Worm (Caenorhabditis elegans): ENCODE data around the gene F35B12.9.

The F35B12.9 gene

ce11 chrV:11600800-11601199, at the start of gene F35B12.9:
TSS of gene F35B12.9 (plus strand) at chrV:11601171.
- TF ChIP-seq fax-1 (tag; optimal IDR thresholded peaks at IDR 0.05): no peak
- TF ChIP-seq nfya-1 (tag; optimal IDR thresholded peaks at IDR 0.05): no peak
- no peak for TF ChIP-seq ceh-31 (tag; optimal IDR thresholded peaks at IDR 0.05)
- TF ChIP-seq elt-2 (tag; optimal IDR thresholded peaks at IDR 0.05): no peak
- TF ChIP-seq K02D7.2 (tag; optimal IDR thresholded peaks at IDR 0.05): no peak
- no peak for TF ChIP-seq nhr-11 (tag; optimal IDR thresholded peaks at IDR 0.05)
- TF ChIP-seq ahr-1 (tag; optimal IDR thresholded peaks at IDR 0.05): no peak
- TF ChIP-seq ztf-16 (tag; optimal IDR thresholded peaks at IDR 0.05): no peak
- no peak for TF ChIP-seq nhr-232 (tag; optimal IDR thresholded peaks at IDR 0.05)
- TF ChIP-seq ceh-48 (tag; optimal IDR thresholded peaks at IDR 0.05): no peak
- TF ChIP-seq unc-55 (GFP tag; optimal IDR thresholded peaks at IDR 0.05): no peak
- TF ChIP-seq rnt-1 (tag; optimal IDR thresholded peaks at IDR 0.05): no peak
- no peak for TF ChIP-seq ama-1 (optimal IDR thresholded peaks at IDR 0.05)

ce11 chrV:11552379-11552778, 48.6 kb upstream of the F35B12.9 start, which contains the start of gene srx-85:
TSS of gene srx-85 (plus strand) at chrV:11552679.
- TF ChIP-seq pros-1 (tag; optimal IDR thresholded peaks at IDR 0.05): no peak
- TF ChIP-seq pax-1 (tag; optimal IDR thresholded peaks at IDR 0.05): no peak
- no peak for TF ChIP-seq unc-42 (tag; optimal IDR thresholded peaks at IDR 0.05)
- TF ChIP-seq dve-1 (tag; optimal IDR thresholded peaks at IDR 0.05): no peak
- TF ChIP-seq ceh-2 (tag; optimal IDR thresholded peaks at IDR 0.05): no peak
- TF ChIP-seq rnt-1 (tag; optimal IDR thresholded peaks at IDR 0.05): no peak
- TF ChIP-seq T23F11.4 (GFP tag; optimal IDR thresholded peaks at IDR 0.05): no peak
- TF ChIP-seq pat-9 (tag; optimal IDR thresholded peaks at IDR 0.05): no peak

- TF ChIP-seq unc-86 (tag; optimal IDR thresholded peaks at IDR 0.05): no peak
- no peak for TF ChIP-seq ama-1 (optimal IDR thresholded peaks at IDR 0.05)
- TF ChIP-seq ceh-24 (tag; optimal IDR thresholded peaks at IDR 0.05): no peak
- TF ChIP-seq lim-6 (tag; optimal IDR thresholded peaks at IDR 0.05): no peak
These were observed 46.7 kb upstream of the F35B12.9 start, which contains the start of gene duo-1 for ce11 chrV:11554260-11554659. TSS of gene duo-1 (plus strand) at chrV:11554630.

ce11 chrV:11562643-11563042, 38.3 kb upstream of the F35B12.9 start, which contains the start of gene srx-86:
TSS of gene srx-86 (plus strand) at chrV:11562943.
- TF ChIP-seq ama-1 (optimal IDR thresholded peaks at IDR 0.05) (no peak), sox-2 (GFP tag; IDR thresholded peaks at IDR 0.05) (no peak), pqm-1 (tag; optimal IDR thresholded peaks at IDR 0.05) (no peak), ceh-48 (tag; optimal IDR thresholded peaks at IDR 0.05) (no peak), syd-9 (tag; optimal IDR thresholded peaks at IDR 0.05) (no peak)

ce11 chrV:11564573-11564972, 36.4 kb upstream of the F35B12.9 start, which contains the start of gene srx-87:
TSS of gene srx-87 (plus strand) at chrV:11564873.
- TF ChIP-seq ref-2 (tag; optimal IDR thresholded peaks at IDR 0.05): no peak
- no peak for TF ChIP-seq ceh-9 (tag; optimal IDR thresholded peaks at IDR 0.05)
- TF ChIP-seq che-1 (tag; optimal IDR thresholded peaks at IDR 0.05): no peak
- TF ChIP-seq hlh-30 (tag; optimal IDR thresholded peaks at IDR 0.05; ENCODE audit: insufficient read depth): no peak
- no peak for TF ChIP-seq pqm-1 (tag; optimal IDR thresholded peaks at IDR 0.05)
- TF ChIP-seq sox-4 (tag; optimal IDR thresholded peaks at IDR 0.05): no peak
- no peak for TF ChIP-seq hlh-15 (tag; optimal IDR thresholded peaks at IDR 0.05)
- TF ChIP-seq ceh-31 (tag; optimal IDR thresholded peaks at IDR 0.05): no peak
- no peak for TF ChIP-seq ceh-14 (tag; optimal IDR thresholded peaks at IDR 0.05)

ce11 chrV:11570169-11570651, 30.8 kb upstream of the F35B12.9 start, which contains the start of the genes nhr-101 and pms-2:
TSS of gene nhr-101 (plus strand) at chrV:11570476.
TSS of gene pms-2 (minus strand) at chrV:11570601.
- TF ChIP-seq ttx-3 (tag; optimal IDR thresholded peaks at IDR 0.05) (no peak), ceh-48 (tag; optimal IDR thresholded peaks at IDR 0.05) (no peak), ets-4 (tag; optimal IDR thresholded peaks at IDR 0.05) (no peak), fkh-10 (GFP tag; optimal IDR thresholded peaks at IDR 0.05) (no peak), sox-2 (GFP tag; IDR thresholded peaks at IDR 0.05) (no peak), ceh-45 (GFP tag; IDR thresholded peaks at IDR 0.05) (no peak), pros-1 (tag; optimal IDR thresholded peaks at IDR 0.05) (no peak), hlh-6 (tag; optimal IDR thresholded peaks at IDR 0.05) (no peak), zip-5 (tag; optimal IDR thresholded peaks at IDR 0.05) (no peak), hlh-15 (tag; optimal IDR thresholded peaks at IDR 0.05) (no peak), ceh-34 (tag; optimal IDR thresholded peaks at IDR 0.05) (no peak), tbx-7 (tag; optimal IDR thresholded peaks at IDR 0.05) (no peak), sdc-2 (tag; optimal IDR thresholded peaks at IDR 0.05) (no peak), pha-4 (tag; optimal IDR thresholded peaks at IDR 0.05) (no peak), pqm-1 (tag; optimal IDR thresholded peaks at IDR 0.05) (no peak)
